Worm (Caenorhabditis elegans): Measurements from ENCODE around the gene srh-102.

Gene srh-102

DNA sequence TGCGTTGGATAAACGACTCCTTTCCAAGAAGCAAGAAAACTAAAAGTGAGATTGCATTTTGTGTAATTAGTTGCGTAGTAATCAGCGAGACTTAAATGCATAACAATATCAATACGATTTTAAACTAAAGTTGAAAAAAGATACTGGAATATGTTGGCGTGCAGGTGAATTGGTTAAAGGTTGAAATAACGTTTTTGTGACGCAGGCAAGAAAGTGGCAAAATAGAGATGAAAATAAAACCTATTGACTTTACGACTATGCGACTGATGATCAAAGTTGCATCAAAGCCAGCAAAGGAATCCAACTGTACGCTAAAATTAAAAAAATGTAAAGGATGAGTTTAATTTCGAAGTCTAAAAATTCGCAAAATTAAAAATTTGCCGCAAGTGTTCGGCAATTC is at the start of gene srh-102:
Gene srh-102, minus strand, starts transcription at position 101 of the 400 bp plus-strand sequence.
- TF ChIP-seq elt-2 (tag; optimal IDR thresholded peaks at IDR 0.05), result no peak
- TF ChIP-seq tbx-2 (tag; optimal IDR thresholded peaks at IDR 0.05), result no peak
- TF ChIP-seq aly-2 (tag; optimal IDR thresholded peaks at IDR 0.05), result no peak
- TF ChIP-seq fkh-10 (GFP tag; optimal IDR thresholded peaks at IDR 0.05), result no peak
- TF ChIP-seq ZK546.5 (tag; optimal IDR thresholded peaks at IDR 0.05), result no peak

DNA sequence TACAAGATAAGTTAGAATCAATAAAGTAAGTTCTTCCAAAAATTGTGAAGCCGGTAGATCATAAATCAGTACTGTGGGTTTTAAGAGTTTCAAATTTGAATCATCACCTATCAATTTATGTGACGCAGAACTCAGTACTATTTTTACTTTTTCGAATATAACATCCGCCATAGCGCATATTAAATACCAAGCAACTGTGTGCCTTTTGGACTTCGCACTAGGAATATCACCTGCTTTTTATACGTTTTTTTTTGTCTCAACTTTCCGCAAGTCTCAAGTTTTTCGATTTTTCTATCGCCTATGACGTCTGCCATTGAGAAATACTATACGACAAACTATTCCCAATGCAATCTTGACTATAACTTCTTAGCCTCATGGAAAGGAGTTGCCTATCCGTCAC is 47.4 kb upstream of the srh-102 start, which contains the start of gene srh-113:
Gene srh-113, plus strand, starts transcription at position 301 of the 400 bp plus-strand sequence.
- TF ChIP-seq eor-1 (tag; optimal IDR thresholded peaks at IDR 0.05) (no peak), zag-1 (tag; optimal IDR thresholded peaks at IDR 0.05) (no peak), unc-39 (tag; optimal IDR thresholded peaks at IDR 0.05) (no peak), R02D3.7 (tag; optimal IDR thresholded peaks at IDR 0.05) (no peak), lin-15B (tag; optimal IDR thresholded peaks at IDR 0.05) (no peak), ceh-16 (tag; optimal IDR thresholded peaks at IDR 0.05) (no peak), egl-5 (tag; optimal IDR thresholded peaks at IDR 0.05) (no peak), ceh-28 (tag; optimal IDR thresholded peaks at IDR 0.05) (no peak), unc-62 (GFP tag; optimal IDR thresholded peaks at IDR 0.05) (no peak), daf-12 (tag; optimal IDR thresholded peaks at IDR 0.05) (no peak)

- TF ChIP-seq tbx-2 (tag; optimal IDR thresholded peaks at IDR 0.05) (no peak), nfya-1 (tag; optimal IDR thresholded peaks at IDR 0.05; ENCODE audit: insufficient read depth) (no peak)
Measured at ce11 chrV:17211989-17212731, 46.9 kb upstream of the srh-102 start, which contains the start of gene srh-236. Gene srh-236 (minus strand): TSS chrV:17212039.

DNA sequence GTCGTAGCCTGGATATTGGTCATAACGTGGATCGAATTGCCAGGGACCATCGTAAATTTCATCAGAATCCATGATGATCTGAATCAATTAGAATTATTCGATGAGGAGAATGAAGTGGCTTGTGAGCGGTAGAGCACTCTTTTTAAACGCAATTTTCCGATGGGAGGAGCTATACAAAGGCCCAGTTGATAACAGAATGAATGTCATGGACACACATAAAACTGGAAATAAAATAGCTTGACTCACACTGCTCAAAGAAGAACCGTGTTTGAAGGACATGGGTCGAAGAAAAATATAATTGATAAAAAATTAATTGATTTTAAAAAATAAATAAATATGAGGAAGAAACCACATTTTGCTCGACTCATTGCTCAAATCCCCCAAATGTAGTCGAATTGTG is 42.7 kb upstream of the srh-102 start, which contains the start of gene Y68A4A.13:
Gene Y68A4A.13, minus strand, starts transcription at position 101 of the 400 bp plus-strand sequence.
- TF ChIP-seq elt-2 (tag; optimal IDR thresholded peaks at IDR 0.05) (no peak), elt-3 (tag; optimal IDR thresholded peaks at IDR 0.05) (no peak), nhr-28 (tag; optimal IDR thresholded peaks at IDR 0.05) (no peak), hmg-11 (tag; optimal IDR thresholded peaks at IDR 0.05) (no peak), egl-5 (tag; optimal IDR thresholded peaks at IDR 0.05) (no peak), mdl-1 (tag; optimal IDR thresholded peaks at IDR 0.05) (no peak), fos-1 (tag; optimal IDR thresholded peaks at IDR 0.05) (no peak), fkh-10 (GFP tag; optimal IDR thresholded peaks at IDR 0.05) (no peak), egl-27 (tag; optimal IDR thresholded peaks at IDR 0.05) (no peak), daf-12 (tag; optimal IDR thresholded peaks at IDR 0.05) (no peak), nhr-67 (tag; optimal IDR thresholded peaks at IDR 0.05) (no peak), ceh-82 (tag; optimal IDR thresholded peaks at IDR 0.05) (no peak), ZK546.5 (tag; optimal IDR thresholded peaks at IDR 0.05) (no peak), snpc-4 (tag; optimal IDR thresholded peaks at IDR 0.05) (no peak)

DNA sequence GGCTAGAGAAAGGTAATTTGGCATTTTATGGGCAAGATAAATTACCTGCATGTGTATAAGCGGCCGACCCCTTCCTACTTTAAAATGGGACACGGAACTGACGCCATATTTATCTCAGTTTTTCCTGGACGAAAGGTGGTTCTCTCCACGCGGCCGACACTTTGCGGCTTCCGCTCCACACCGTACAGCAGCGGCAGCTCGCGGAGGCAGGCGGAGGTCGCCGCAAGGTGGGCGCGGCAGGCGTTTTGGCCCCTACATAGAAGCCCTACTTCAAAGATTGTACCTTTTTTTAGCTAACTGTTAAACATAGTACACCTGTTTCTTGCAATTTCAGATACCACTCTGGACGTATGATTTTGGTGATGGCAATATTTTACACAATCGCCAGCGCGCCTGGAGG is 41.2 kb upstream of the srh-102 start:
- TF ChIP-seq ceh-16 (tag; optimal IDR thresholded peaks at IDR 0.05), result no peak

- TF ChIP-seq nhr-11 (tag; optimal IDR thresholded peaks at IDR 0.05), result no peak
- no peak for TF ChIP-seq daf-12 (tag; optimal IDR thresholded peaks at IDR 0.05)
- TF ChIP-seq elt-3 (tag; optimal IDR thresholded peaks at IDR 0.05), result no peak
- no peak for TF ChIP-seq fkh-10 (GFP tag; optimal IDR thresholded peaks at IDR 0.05)
- no peak for TF ChIP-seq nhr-237 (tag; optimal IDR thresholded peaks at IDR 0.05)
- TF ChIP-seq skn-1 (tag; optimal IDR thresholded peaks at IDR 0.05), result no peak
- no peak for TF ChIP-seq elt-1 (tag; optimal IDR thresholded peaks at IDR 0.05)
- TF ChIP-seq unc-39 (tag; optimal IDR thresholded peaks at IDR 0.05), result no peak
- TF ChIP-seq lin-39 (tag; optimal IDR thresholded peaks at IDR 0.05), result no peak
- no peak for TF ChIP-seq ZK546.5 (tag; optimal IDR thresholded peaks at IDR 0.05)
- no peak for TF ChIP-seq aly-2 (tag; optimal IDR thresholded peaks at IDR 0.05)
- TF ChIP-seq sea-2 (GFP tag; optimal IDR thresholded peaks at IDR 0.05), result no peak
- no peak for TF ChIP-seq nhr-28 (tag; optimal IDR thresholded peaks at IDR 0.05)
- no peak for TF ChIP-seq nhr-25 (tag; optimal IDR thresholded peaks at IDR 0.05)
- no peak for TF ChIP-seq ceh-82 (tag; optimal IDR thresholded peaks at IDR 0.05)
- TF ChIP-seq lsy-12 (tag; optimal IDR thresholded peaks at IDR 0.05), result no peak
- TF ChIP-seq R02D3.7 (tag; optimal IDR thresholded peaks at IDR 0.05), result no peak
- TF ChIP-seq tbx-2 (tag; optimal IDR thresholded peaks at IDR 0.05), result no peak
- no peak for TF ChIP-seq jun-1 (tag; optimal IDR thresholded peaks at IDR 0.05)
Measured at ce11 chrV:17201847-17202246, 36.5 kb upstream of the srh-102 start, which contains the start of gene Y68A4A.10. Gene Y68A4A.10 (plus strand): TSS chrV:17202147.

All from whole organism, L3 larva.